Fruit fly (Drosophila melanogaster) whole organism, pupa: Measurements from ENCODE around the gene heix.

ENCODE experiments used
- CG10348 ChIP-seq: fragments of 200-800 bp; sonication (Bioruptor generic); IDR thresholded peaks from 2 replicates; pipeline ENCODE4 v1.3.6; 2022; ENCODE audit warnings: missing biosample characterization, missing genetic modification characterization
- CG12605 ChIP-seq: fragments of 200-800 bp; sonication (Bioruptor generic); IDR thresholded peaks from 2 replicates; pipeline ENCODE4 v1.3.6; 2022; ENCODE audit warnings: missing biosample characterization, missing genetic modification characterization
- CG13204 ChIP-seq: fragments of 200-800 bp; sonication (Bioruptor generic); optimal IDR thresholded peaks from 2 replicates; lab custom pipeline; 2018; ENCODE audit warnings: missing biosample characterization, mild to moderate bottlenecking, missing genetic modification characterization, moderate library complexity
- CG14655 ChIP-seq: fragments of 200-800 bp; sonication (Bioruptor generic); optimal IDR thresholded peaks from 3 replicates; lab custom pipeline; 2017; ENCODE audit warnings: mild to moderate bottlenecking, missing biosample characterization, missing genetic modification reagents, missing genetic modification characterization
- CG15710 ChIP-seq: fragments of 200-800 bp; sonication (Bioruptor generic); optimal IDR thresholded peaks from 2 replicates; lab custom pipeline; 2018; ENCODE audit warnings: missing biosample characterization, mild to moderate bottlenecking, missing genetic modification characterization, moderate library complexity
- CG17806 ChIP-seq: fragments of 200-800 bp; sonication (Bioruptor generic); optimal IDR thresholded peaks from 2 replicates; lab custom pipeline; 2018; ENCODE audit warnings: missing biosample characterization, mild to moderate bottlenecking, missing genetic modification characterization, moderate library complexity
- CG32121 ChIP-seq: fragments of 200-800 bp; sonication (Bioruptor generic); IDR thresholded peaks from 2 replicates; pipeline ENCODE4 v1.3.6; 2022; ENCODE audit warnings: missing biosample characterization, missing genetic modification characterization
- CG34367 ChIP-seq: fragments of 200-800 bp; sonication (Bioruptor generic); optimal IDR thresholded peaks from 2 replicates; lab custom pipeline; 2018; ENCODE audit warnings: missing biosample characterization, mild to moderate bottlenecking, missing genetic modification characterization
- CG4496 ChIP-seq: fragments of 200-800 bp; sonication (Bioruptor generic); IDR thresholded peaks from 3 replicates; pipeline ENCODE4 v1.3.6; 2022; ENCODE audit warnings: missing biosample characterization, missing genetic modification characterization
- CG8159 ChIP-seq: fragments of 200-800 bp; sonication (Bioruptor generic); optimal IDR thresholded peaks from 3 replicates; lab custom pipeline; 2018; ENCODE audit warnings: missing biosample characterization, mild to moderate bottlenecking, missing genetic modification characterization, moderate library complexity
- CG8301 ChIP-seq: fragments of 200-800 bp; sonication (Bioruptor generic); optimal IDR thresholded peaks from 2 replicates; lab custom pipeline; 2018; ENCODE audit warnings: missing biosample characterization, mild to moderate bottlenecking, missing genetic modification characterization
- CG9948 ChIP-seq: fragments of 200-800 bp; sonication (Bioruptor generic); optimal IDR thresholded peaks from 2 replicates; lab custom pipeline; 2018; ENCODE audit warnings: missing biosample characterization, mild to moderate bottlenecking, missing genetic modification characterization, moderate library complexity
- D1 ChIP-seq: fragments of 200-800 bp; sonication (Bioruptor generic); optimal IDR thresholded peaks from 2 replicates; lab custom pipeline; 2018; ENCODE audit warnings: missing biosample characterization, mild to moderate bottlenecking, missing genetic modification characterization, moderate library complexity
- EcR ChIP-seq: fragments of 200-800 bp; sonication (Bioruptor generic); optimal IDR thresholded peaks from 3 replicates; lab custom pipeline; 2019; ENCODE audit warnings: missing biosample characterization, missing genetic modification characterization, mild to moderate bottlenecking, moderate library complexity, missing genetic modification reagents
- Ets98B ChIP-seq: fragments of 200-800 bp; sonication (Bioruptor generic); IDR thresholded peaks from 2 replicates; pipeline ENCODE4 v1.3.6; 2022; ENCODE audit warnings: missing biosample characterization, missing genetic modification characterization
- Pif1A ChIP-seq: fragments of 200-800 bp; sonication (Bioruptor generic); optimal IDR thresholded peaks from 3 replicates; lab custom pipeline; 2016; ENCODE audit warnings: missing biosample characterization, missing genetic modification characterization
- Pif1B ChIP-seq: fragments of 200-800 bp; sonication (Bioruptor generic); optimal IDR thresholded peaks from 3 replicates; lab custom pipeline; 2016; ENCODE audit warnings: missing biosample characterization, missing genetic modification characterization
- Snoo ChIP-seq: fragments of 200-800 bp; sonication (Bioruptor generic); optimal IDR thresholded peaks from 3 replicates; lab custom pipeline; 2017; ENCODE audit warnings: missing biosample characterization, mild to moderate bottlenecking, missing genetic modification characterization, inconsistent platforms
- fd96Ca ChIP-seq: fragments of 200-800 bp; sonication (Bioruptor generic); IDR thresholded peaks from 3 replicates; pipeline ENCODE4 v1.3.6; 2022; ENCODE audit warnings: missing biosample characterization, missing genetic modification characterization
- gl ChIP-seq: fragments of 200-800 bp; sonication (Bioruptor generic); optimal IDR thresholded peaks from 2 replicates; lab custom pipeline; 2018; ENCODE audit warnings: missing biosample characterization, mild to moderate bottlenecking, missing genetic modification characterization
- rn ChIP-seq: fragments of 200-800 bp; sonication (Bioruptor generic); IDR thresholded peaks from 2 replicates; pipeline ENCODE4 v1.3.6; 2022; ENCODE audit warnings: missing biosample characterization, missing genetic modification characterization

The heix gene

DNA sequence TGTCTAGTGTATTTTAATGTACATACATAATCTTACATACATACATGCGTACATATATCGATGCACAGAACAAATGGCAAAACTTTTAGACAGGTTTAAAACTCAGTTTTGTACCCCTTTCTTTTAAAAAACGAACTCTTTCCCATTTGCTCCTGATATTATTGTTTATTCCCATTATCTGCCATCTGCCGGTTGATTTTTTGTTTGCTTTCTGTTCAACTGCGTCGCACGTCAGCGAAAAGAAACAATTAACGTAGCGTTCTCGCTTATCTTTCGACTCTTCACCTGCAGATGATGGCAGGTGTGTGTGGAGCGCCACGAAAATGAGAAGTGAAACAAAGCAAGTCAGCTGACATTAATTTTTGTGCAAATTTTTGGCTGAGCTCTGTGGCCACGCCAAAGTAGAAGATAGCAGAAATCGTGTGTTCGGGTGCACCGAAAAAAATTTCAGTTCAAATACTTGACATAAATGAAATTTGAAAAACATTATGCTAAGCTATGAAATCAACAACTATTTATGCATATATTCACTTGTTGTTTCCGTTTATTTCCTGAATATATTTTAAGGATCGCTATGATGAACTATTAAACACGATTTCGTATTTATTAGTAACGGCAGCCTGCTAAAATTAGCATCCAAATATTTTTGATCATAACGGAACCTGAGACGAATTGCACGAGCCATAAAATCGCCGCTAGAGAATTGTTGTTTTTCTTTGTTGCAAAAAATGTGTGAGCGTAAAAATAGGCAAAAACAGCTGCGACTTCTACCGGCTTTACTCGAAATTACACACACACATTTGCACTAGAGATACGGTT is 28.8 kb downstream of the heix start:
- peak; percentile 59 for TF ChIP-seq CG8301
- TF ChIP-seq Pif1A (GFP tag; lab: Kevin White, UChicago): peak; percentile 7
- TF ChIP-seq rn (GFP tag; lab: Robert Waterston, UW): no peak
- no peak for TF ChIP-seq Snoo
- no peak for TF ChIP-seq CG32121 (GFP tag; lab: Robert Waterston, UW)
- no peak for TF ChIP-seq Pif1B (GFP tag; lab: Kevin White, UChicago)
- TF ChIP-seq CG14655 (GFP tag; lab: Kevin White, UChicago): peak; percentile 44
- no peak for TF ChIP-seq CG12605 (GFP tag; lab: Robert Waterston, UW)

DNA sequence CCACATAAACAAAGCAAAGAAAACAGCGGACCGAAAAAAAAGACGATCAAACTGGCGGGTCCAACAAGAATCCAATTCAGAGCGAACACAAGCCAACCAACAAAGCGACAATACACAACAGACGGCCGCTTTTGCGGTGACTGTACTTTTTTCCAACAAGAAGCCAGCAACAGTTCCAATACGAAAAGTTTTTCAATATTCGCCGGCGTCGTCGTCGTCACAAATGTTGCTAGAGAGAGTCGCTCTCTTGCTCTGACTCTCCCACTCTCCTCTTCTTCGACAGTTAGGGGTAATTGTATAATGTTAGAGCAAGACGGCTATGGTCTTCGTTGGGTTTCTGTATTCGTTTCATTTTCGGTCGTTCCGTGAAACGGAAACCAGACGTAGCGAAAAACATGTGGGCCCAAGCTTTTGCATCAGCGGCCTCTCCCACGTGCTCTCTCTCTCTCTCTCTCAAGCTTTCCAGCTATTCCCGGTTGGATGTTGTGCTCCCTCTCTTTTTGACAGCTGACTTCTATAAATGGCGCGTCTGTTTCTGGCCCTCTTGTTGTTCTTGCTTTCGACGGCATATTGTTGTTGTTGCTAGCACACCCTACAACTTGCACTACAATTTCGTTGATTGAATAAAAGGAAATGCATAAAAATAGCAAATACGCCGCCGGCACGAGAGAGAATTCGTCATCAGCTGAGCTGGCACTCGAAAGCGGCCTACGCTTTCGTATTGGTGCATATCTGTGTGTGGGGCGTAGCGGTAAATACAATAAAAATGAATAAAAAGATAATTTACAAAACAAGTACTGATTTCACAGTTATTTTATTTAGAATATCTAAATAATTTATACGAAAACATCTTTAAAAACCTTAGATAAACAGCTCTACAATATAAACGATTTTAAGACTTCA is 30.2 kb downstream of the heix start:
- peak; percentile 26 for TF ChIP-seq CG8301
- TF ChIP-seq D1 (tag; lab: Kevin White, UChicago): no peak
- TF ChIP-seq EcR (GFP tag; lab: Kevin White, UChicago): peak; percentile 82
- peak; percentile 83 for TF ChIP-seq Snoo
- peak; percentile 55 for TF ChIP-seq CG8159 (tag; lab: Kevin White, UChicago)
- TF ChIP-seq CG34367 (tag; lab: Kevin White, UChicago): peak; percentile 49
- no peak for TF ChIP-seq fd96Ca
- TF ChIP-seq CG10348 (GFP tag; lab: Robert Waterston, UW): no peak
- TF ChIP-seq CG14655 (GFP tag; lab: Kevin White, UChicago): peak; percentile 61
- TF ChIP-seq CG4496 (GFP tag; lab: Robert Waterston, UW): no peak
- peak; percentile 21 for TF ChIP-seq Pif1A (GFP tag; lab: Kevin White, UChicago)
- TF ChIP-seq Ets98B: no peak
- TF ChIP-seq gl: peak; percentile 74
- peak; percentile 55 for TF ChIP-seq CG13204 (GFP tag; lab: Kevin White, UChicago)
- peak; percentile 32 for TF ChIP-seq CG15710 (tag; lab: Kevin White, UChicago)
- TF ChIP-seq rn (GFP tag; lab: Robert Waterston, UW): no peak
- TF ChIP-seq Pif1B (GFP tag; lab: Kevin White, UChicago): no peak

DNA sequence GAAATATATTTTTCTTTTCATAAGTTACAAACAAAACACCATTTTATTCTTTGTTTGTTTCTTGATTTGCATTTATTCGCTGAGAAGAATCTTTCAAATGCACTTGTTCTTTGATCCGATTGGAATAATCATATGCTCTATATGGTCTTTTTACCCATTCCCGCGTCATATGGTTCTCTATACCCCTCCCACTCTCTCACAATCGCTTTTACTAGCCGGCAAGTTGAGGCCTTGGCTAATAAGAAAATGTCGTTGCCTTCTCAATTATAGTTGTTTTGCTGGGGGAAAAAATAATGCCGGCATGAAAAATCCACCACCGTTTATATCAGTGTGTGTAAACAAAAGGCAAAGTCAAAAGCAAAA is 30.8 kb downstream of the heix start:
- TF ChIP-seq gl (no peak), Pif1B (GFP tag; lab: Kevin White, UChicago) (peak; percentile 39), CG8159 (tag; lab: Kevin White, UChicago) (no peak), CG13204 (GFP tag; lab: Kevin White, UChicago) (no peak)
- TF ChIP-seq, all 21 proteins: peak for 1

DNA sequence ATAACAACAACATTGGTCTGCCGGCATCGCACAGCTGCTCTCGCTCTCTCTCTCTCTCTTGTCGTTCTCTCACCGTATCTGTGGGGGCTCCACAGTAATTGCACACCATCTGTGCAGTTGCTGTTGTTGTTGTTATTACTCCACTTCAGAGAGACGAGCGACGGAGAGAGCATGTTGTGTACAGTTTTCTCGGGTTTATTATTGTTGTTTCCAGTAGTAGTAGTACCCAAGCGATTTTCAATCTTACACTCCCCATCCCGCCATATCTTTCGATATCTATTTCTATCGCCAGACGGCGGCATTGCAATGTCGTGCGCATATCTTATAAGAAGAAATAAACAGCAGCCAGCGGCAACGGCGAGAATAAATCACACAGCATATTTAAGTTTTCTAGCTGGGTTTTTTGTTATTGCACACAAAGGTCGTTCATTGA is 31.5 kb downstream of the heix start:
- TF ChIP-seq Snoo (no peak), CG13204 (GFP tag; lab: Kevin White, UChicago) (peak; percentile 15), CG8159 (tag; lab: Kevin White, UChicago) (no peak), CG34367 (tag; lab: Kevin White, UChicago) (no peak), gl (no peak), CG15710 (tag; lab: Kevin White, UChicago) (no peak), fd96Ca (no peak), CG14655 (GFP tag; lab: Kevin White, UChicago) (no peak), D1 (tag; lab: Kevin White, UChicago) (no peak), EcR (GFP tag; lab: Kevin White, UChicago) (peak; percentile 89), CG8301 (peak; percentile 17), Pif1B (GFP tag; lab: Kevin White, UChicago) (no peak), CG10348 (GFP tag; lab: Robert Waterston, UW) (no peak), CG12605 (GFP tag; lab: Robert Waterston, UW) (no peak), Ets98B (no peak)
- TF ChIP-seq, all 21 proteins: peak for 3

DNA sequence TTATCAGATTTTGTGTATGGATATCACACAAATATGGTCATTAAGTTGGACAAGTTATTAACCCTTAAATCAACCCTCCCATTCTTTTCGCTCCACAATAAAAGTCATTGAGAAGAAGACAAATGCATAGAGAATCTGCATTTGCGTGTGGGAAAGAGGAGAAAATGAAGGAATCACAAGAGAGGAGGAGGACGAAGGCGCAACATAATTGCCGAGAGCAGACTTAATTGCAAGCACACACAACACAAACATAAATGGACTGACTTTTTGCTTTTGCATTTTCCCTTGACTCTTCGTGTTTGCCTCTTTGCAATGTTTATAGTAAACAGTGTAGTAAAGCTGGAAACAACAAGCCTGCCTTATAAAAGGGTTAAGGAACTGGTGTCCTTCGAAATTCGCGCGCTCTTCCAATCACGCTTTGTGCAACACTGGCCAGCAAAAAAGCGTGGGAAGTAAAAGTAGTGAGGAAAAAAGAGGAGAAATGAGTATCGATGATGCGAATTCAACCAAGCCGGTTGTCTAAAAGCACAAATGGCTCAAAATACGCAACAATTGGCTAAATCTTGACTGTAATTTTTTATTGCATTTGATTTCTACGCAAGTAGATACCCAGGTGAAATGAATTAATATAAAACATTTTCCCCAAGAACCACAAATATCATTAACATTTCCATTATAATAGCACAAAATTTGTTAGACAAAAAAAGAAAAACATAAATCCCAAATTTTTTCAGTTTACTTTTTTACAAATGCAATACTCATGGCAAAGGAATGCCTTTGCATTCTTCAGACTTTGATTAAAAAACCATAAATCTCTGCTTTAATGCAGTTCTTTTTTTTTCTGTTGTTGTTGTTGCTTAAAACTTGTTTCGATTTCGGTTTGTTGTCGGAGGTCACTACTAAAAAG is 32.2 kb downstream of the heix start:
- TF ChIP-seq CG10348 (GFP tag; lab: Robert Waterston, UW) (no peak), Pif1B (GFP tag; lab: Kevin White, UChicago) (no peak), CG15710 (tag; lab: Kevin White, UChicago) (peak; percentile 37), CG8301 (peak; percentile 38), rn (GFP tag; lab: Robert Waterston, UW) (no peak), CG4496 (GFP tag; lab: Robert Waterston, UW) (no peak), EcR (GFP tag; lab: Kevin White, UChicago) (peak; percentile 90), fd96Ca (no peak), Ets98B (no peak), Snoo (no peak), CG13204 (GFP tag; lab: Kevin White, UChicago) (no peak), CG8159 (tag; lab: Kevin White, UChicago) (peak; percentile 43), CG14655 (GFP tag; lab: Kevin White, UChicago) (no peak), CG12605 (GFP tag; lab: Robert Waterston, UW) (no peak), CG17806 (peak; percentile 49), CG9948 (tag; lab: Kevin White, UChicago) (peak; percentile 48), Pif1A (GFP tag; lab: Kevin White, UChicago) (no peak), CG34367 (tag; lab: Kevin White, UChicago) (peak; percentile 30), CG32121 (GFP tag; lab: Robert Waterston, UW) (no peak), D1 (tag; lab: Kevin White, UChicago) (peak; percentile 56)
